Worm (Caenorhabditis elegans) whole organism, mixed stage, embryonic: ENCODE results near the gene unc-3.

Experiments used
- M03D4.4 ChIP-seq: sonication (generic microtip); optimal IDR thresholded peaks from 2 replicates; lab custom pipeline; 2017; ENCODE audit warnings: mild to moderate bottlenecking, missing genetic modification characterization, missing compliant biosample characterization
- bed-3 ChIP-seq: fragments of 200-800 bp; sonication (Bioruptor generic); optimal IDR thresholded peaks from 3 replicates; lab custom pipeline; 2018; ENCODE audit warnings: mild to moderate bottlenecking, missing genetic modification characterization, moderate library complexity, missing compliant biosample characterization
- blmp-1 ChIP-seq: fragments of 150-350 bp; optimal IDR thresholded peaks from 2 replicates; lab custom pipeline; 2014; ENCODE audit warnings: missing biosample characterization, missing genetic modification characterization
- ceh-39 ChIP-seq: fragments of 150-350 bp; optimal IDR thresholded peaks from 2 replicates; lab custom pipeline; 2014; ENCODE audit warnings: missing biosample characterization, missing genetic modification characterization
- ceh-43 ChIP-seq: fragments of 200-800 bp; sonication (Bioruptor generic); optimal IDR thresholded peaks from 2 replicates; lab custom pipeline; 2018; ENCODE audit warnings: mild to moderate bottlenecking, missing genetic modification characterization, moderate library complexity, missing compliant biosample characterization
- ceh-83 ChIP-seq: fragments of 200-800 bp; sonication (Bioruptor generic); optimal IDR thresholded peaks from 2 replicates; lab custom pipeline; 2018; ENCODE audit warnings: mild to moderate bottlenecking, missing genetic modification characterization, missing compliant biosample characterization
- ces-1 ChIP-seq: fragments of 150-350 bp; optimal IDR thresholded peaks from 2 replicates; lab custom pipeline; 2014; ENCODE audit warnings: missing biosample characterization, missing genetic modification reagents, missing genetic modification characterization
- cnd-1 ChIP-seq: fragments of 200-800 bp; sonication (Bioruptor generic); optimal IDR thresholded peaks from 2 replicates; lab custom pipeline; 2018; ENCODE audit warnings: mild to moderate bottlenecking, missing genetic modification characterization, missing compliant biosample characterization
- drap-1 ChIP-seq: fragments of 200-800 bp; sonication (Bioruptor generic); optimal IDR thresholded peaks from 3 replicates; lab custom pipeline; 2018; ENCODE audit warnings: mild to moderate bottlenecking, missing genetic modification characterization, missing compliant biosample characterization
- elt-1 ChIP-seq: sonication (generic microtip); optimal IDR thresholded peaks from 2 replicates; lab custom pipeline; 2017; ENCODE audit warnings: missing genetic modification characterization, mild to moderate bottlenecking, missing compliant biosample characterization, antibody characterized with exemption, moderate library complexity, borderline replicate concordance; ENCODE audit not compliant: insufficient read depth
- elt-3 ChIP-seq: fragments of 150-350 bp; optimal IDR thresholded peaks from 2 replicates; lab custom pipeline; 2014; ENCODE audit warnings: missing biosample characterization, missing genetic modification characterization
- flh-1 ChIP-seq: fragments of 200-800 bp; sonication (Bioruptor generic); optimal IDR thresholded peaks from 2 replicates; lab custom pipeline; 2018; ENCODE audit warnings: mild to moderate bottlenecking, missing genetic modification characterization, moderate library complexity, missing compliant biosample characterization
- ham-2 ChIP-seq: fragments of 200-800 bp; sonication (Bioruptor generic); optimal IDR thresholded peaks from 2 replicates; lab custom pipeline; 2018; ENCODE audit warnings: mild to moderate bottlenecking, missing genetic modification characterization, missing compliant biosample characterization
- hlh-1 ChIP-seq: fragments of 150-350 bp; optimal IDR thresholded peaks from 2 replicates; lab custom pipeline; 2014; ENCODE audit warnings: missing biosample characterization, missing genetic modification reagents, missing genetic modification characterization
- lin-13 ChIP-seq: fragments of 150-350 bp; optimal IDR thresholded peaks from 2 replicates; lab custom pipeline; 2014; ENCODE audit warnings: missing biosample characterization, missing genetic modification characterization
- lin-32 ChIP-seq: fragments of 200-800 bp; sonication (Bioruptor generic); optimal IDR thresholded peaks from 2 replicates; lab custom pipeline; 2018; ENCODE audit warnings: mild to moderate bottlenecking, missing genetic modification characterization, missing compliant biosample characterization
- lsy-2 ChIP-seq: fragments of 150-350 bp; optimal IDR thresholded peaks from 2 replicates; lab custom pipeline; 2014; ENCODE audit warnings: missing biosample characterization, missing genetic modification characterization
- mab-5 ChIP-seq: fragments of 150-350 bp; optimal IDR thresholded peaks from 2 replicates; lab custom pipeline; 2014; ENCODE audit warnings: missing biosample characterization, missing genetic modification characterization
- mep-1 ChIP-seq: fragments of 150-350 bp; optimal IDR thresholded peaks from 2 replicates; lab custom pipeline; 2017; ENCODE audit warnings: missing biosample characterization, missing genetic modification reagents, missing genetic modification characterization, inconsistent platforms
- mls-2 ChIP-seq: sonication (generic microtip); optimal IDR thresholded peaks from 2 replicates; lab custom pipeline; 2016; ENCODE audit warnings: mild to moderate bottlenecking, missing genetic modification characterization, moderate library complexity, missing compliant biosample characterization
- nhr-2 ChIP-seq: fragments of 150-350 bp; optimal IDR thresholded peaks from 2 replicates; lab custom pipeline; 2014; ENCODE audit warnings: missing biosample characterization, missing genetic modification characterization
- nhr-237 ChIP-seq: fragments of 150-350 bp; optimal IDR thresholded peaks from 2 replicates; lab custom pipeline; 2014; ENCODE audit warnings: missing biosample characterization, missing genetic modification characterization
- nhr-28 ChIP-seq: fragments of 150-350 bp; optimal IDR thresholded peaks from 2 replicates; lab custom pipeline; 2014; ENCODE audit warnings: missing biosample characterization, missing genetic modification characterization
- nhr-76 ChIP-seq: sonication (generic microtip); optimal IDR thresholded peaks from 2 replicates; lab custom pipeline; 2017; ENCODE audit warnings: missing biosample characterization, missing genetic modification characterization
- pha-4 ChIP-seq: fragments of 150-350 bp; optimal IDR thresholded peaks from 2 replicates; lab custom pipeline; 2018; ENCODE audit warnings: missing biosample characterization, missing genetic modification reagents, missing genetic modification characterization
- sem-2 ChIP-seq: fragments of 200-800 bp; sonication (Bioruptor generic); optimal IDR thresholded peaks from 2 replicates; lab custom pipeline; 2018; ENCODE audit warnings: mild to moderate bottlenecking, missing genetic modification characterization, missing compliant biosample characterization
- snpc-4 ChIP-seq: fragments of 150-350 bp; optimal IDR thresholded peaks from 2 replicates; lab custom pipeline; 2014; ENCODE audit warnings: missing biosample characterization, missing genetic modification characterization
- sptf-1 ChIP-seq: sonication (generic microtip); optimal IDR thresholded peaks from 2 replicates; lab custom pipeline; 2017; ENCODE audit warnings: mild to moderate bottlenecking, missing genetic modification characterization, moderate library complexity, missing compliant biosample characterization
- tbx-8 ChIP-seq: fragments of 200-800 bp; sonication (Bioruptor generic); optimal IDR thresholded peaks from 2 replicates; lab custom pipeline; 2018; ENCODE audit warnings: mild to moderate bottlenecking, missing genetic modification characterization, moderate library complexity, missing compliant biosample characterization
- unc-120 ChIP-seq: sonication (generic microtip); optimal IDR thresholded peaks from 2 replicates; lab custom pipeline; 2017; ENCODE audit warnings: missing genetic modification characterization, missing compliant biosample characterization; ENCODE audit not compliant: poor library complexity, severe bottlenecking
- unc-39 ChIP-seq: fragments of 150-350 bp; optimal IDR thresholded peaks from 2 replicates; lab custom pipeline; 2014; ENCODE audit warnings: missing biosample characterization, missing genetic modification characterization
- unc-62 ChIP-seq: fragments of 150-350 bp; optimal IDR thresholded peaks from 2 replicates; lab custom pipeline; 2014; ENCODE audit warnings: missing biosample characterization, missing genetic modification reagents, missing genetic modification characterization
- zip-8 ChIP-seq: fragments of 150-350 bp; optimal IDR thresholded peaks from 2 replicates; lab custom pipeline; 2014; ENCODE audit warnings: missing biosample characterization, missing genetic modification characterization
- ztf-11 ChIP-seq: fragments of 150-350 bp; optimal IDR thresholded peaks from 2 replicates; lab custom pipeline; 2014; ENCODE audit warnings: missing biosample characterization, missing genetic modification characterization

The unc-3 gene

DNA sequence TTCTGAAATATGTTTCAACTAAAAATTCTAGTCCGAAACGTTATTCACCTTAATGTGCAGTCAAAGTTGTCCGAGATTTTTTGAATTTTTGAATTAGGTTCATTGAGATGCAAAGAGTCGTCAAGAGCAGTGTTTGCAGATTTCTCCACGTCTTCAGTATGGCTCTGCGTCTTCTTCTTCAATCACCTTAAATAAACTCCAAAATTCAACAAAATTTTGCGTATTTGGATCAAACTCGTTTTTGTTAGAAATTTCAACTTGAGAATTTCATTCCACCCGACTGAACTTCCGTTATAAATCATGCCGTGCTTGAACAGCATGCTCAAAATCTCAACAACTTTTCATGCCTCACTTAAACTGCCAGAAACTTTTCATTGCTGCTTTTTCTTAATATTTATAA is 38.7 kb downstream of the unc-3 start, which contains the start of gene T04C10.3:
TSS of gene T04C10.3 (plus strand) at position 301 of the 400 bp plus-strand sequence.
- no peak for TF ChIP-seq unc-120 (tag; lab: Kevin White, UChicago)
- TF ChIP-seq bed-3 (GFP tag; lab: Kevin White, UChicago), result no peak
- no peak for TF ChIP-seq nhr-237 (tag; lab: Kevin White, UChicago)
- no peak for TF ChIP-seq sptf-1 (tag; lab: Kevin White, UChicago)
- TF ChIP-seq ceh-83 (GFP tag; lab: Kevin White, UChicago), result no peak
- no peak for TF ChIP-seq ztf-11
- no peak for TF ChIP-seq elt-1 (tag; lab: Kevin White, UChicago)
- TF ChIP-seq lsy-2 (tag; lab: Kevin White, UChicago), result no peak
- TF ChIP-seq nhr-2 (tag; lab: Kevin White, UChicago), result no peak

DNA sequence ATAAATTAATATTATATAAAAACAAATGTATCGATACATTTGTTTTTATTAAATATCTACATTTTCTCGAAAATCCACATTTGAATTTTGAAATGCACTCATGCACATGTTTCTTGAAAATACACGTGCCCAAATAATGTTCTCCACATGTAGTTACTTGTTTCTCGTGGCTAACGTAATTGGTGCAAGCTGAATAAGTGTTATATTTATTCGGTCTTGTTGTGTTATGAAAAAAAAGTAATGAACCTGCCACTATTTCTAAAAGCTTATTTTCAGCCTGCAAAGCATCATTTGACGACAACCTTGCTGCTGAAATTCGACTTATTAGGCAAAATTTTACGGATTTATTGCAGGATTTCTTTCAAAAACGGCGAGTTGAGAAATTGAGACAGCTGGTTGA is 40.1 kb downstream of the unc-3 start:
- no peak for TF ChIP-seq flh-1
- TF ChIP-seq mab-5, result no peak
- TF ChIP-seq sptf-1 (tag; lab: Kevin White, UChicago), result no peak
- TF ChIP-seq unc-62 (GFP tag; lab: Kevin White, UChicago), result no peak
- TF ChIP-seq unc-120 (tag; lab: Kevin White, UChicago), result no peak
- TF ChIP-seq nhr-237 (tag; lab: Kevin White, UChicago), result peak; percentile 75
- no peak for TF ChIP-seq blmp-1 (tag; lab: Kevin White, UChicago)
- no peak for TF ChIP-seq tbx-8 (GFP tag; lab: Kevin White, UChicago)
- TF ChIP-seq nhr-2 (tag; lab: Kevin White, UChicago), result no peak
- TF ChIP-seq nhr-76 (tag; lab: Kevin White, UChicago), result no peak
- peak; percentile 33 for TF ChIP-seq hlh-1 (tag; lab: Kevin White, UChicago)
- peak; percentile 64 for TF ChIP-seq mep-1 (tag; lab: Kevin White, UChicago)
- TF ChIP-seq pha-4 (tag; lab: Kevin White, UChicago), result peak; percentile 49
- TF ChIP-seq lsy-2 (tag; lab: Kevin White, UChicago), result no peak
- TF ChIP-seq ceh-39 (tag; lab: Kevin White, UChicago), result no peak
- peak; percentile 63 for TF ChIP-seq ces-1
- no peak for TF ChIP-seq unc-39
- peak; percentile 5 for TF ChIP-seq drap-1
- TF ChIP-seq, all 35 proteins: peak for 6

DNA sequence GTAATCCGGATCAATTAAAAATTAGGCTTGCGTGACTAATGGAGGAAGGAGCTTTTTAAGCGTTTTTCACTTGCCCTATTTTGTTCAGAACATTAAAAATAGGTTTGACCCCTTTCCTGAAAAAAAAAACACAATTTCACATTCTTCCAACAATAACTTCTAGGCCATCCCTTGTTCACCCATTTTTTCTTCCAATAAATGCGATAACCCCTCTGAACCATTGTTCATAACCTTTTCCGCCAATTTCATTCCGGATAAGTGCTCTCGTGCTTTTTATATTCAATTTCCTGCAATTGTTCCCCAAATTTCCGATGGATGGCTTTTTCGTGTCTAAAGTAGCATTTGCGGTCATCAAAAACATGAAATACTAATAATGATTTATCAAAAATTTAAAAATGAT is 42.1 kb downstream of the unc-3 start:
- TF ChIP-seq zip-8 (tag; lab: Kevin White, UChicago) (no peak), ces-1 (peak; percentile 27), elt-1 (tag; lab: Kevin White, UChicago) (no peak), mab-5 (no peak), ceh-43 (GFP tag; lab: Kevin White, UChicago) (no peak), ztf-11 (no peak), snpc-4 (tag; lab: Kevin White, UChicago) (no peak), sptf-1 (tag; lab: Kevin White, UChicago) (peak; percentile 19), tbx-8 (GFP tag; lab: Kevin White, UChicago) (no peak)

DNA sequence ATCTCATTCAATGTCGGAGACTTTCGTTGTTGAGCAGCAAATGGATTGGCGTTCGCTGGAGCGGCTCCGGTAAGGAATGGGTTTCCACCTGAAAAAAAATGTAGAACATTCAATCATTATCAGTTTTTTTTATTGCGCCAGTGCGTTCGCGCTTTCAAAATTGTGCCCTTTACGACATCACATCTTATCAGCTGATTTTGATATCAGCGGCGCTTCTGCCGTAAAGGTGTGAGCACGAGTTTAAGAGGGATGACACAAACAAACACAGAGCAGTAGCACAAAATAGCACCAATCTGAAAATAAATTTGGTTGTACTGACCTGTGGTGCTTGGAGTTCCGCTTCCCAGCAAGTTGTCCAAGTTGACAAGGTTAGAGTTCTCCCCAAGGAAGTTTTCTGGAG is 43.4 kb downstream of the unc-3 start:
- no peak for TF ChIP-seq ceh-39 (tag; lab: Kevin White, UChicago)
- no peak for TF ChIP-seq unc-120 (tag; lab: Kevin White, UChicago)
- TF ChIP-seq hlh-1 (tag; lab: Kevin White, UChicago), result no peak
- TF ChIP-seq unc-39, result no peak

DNA sequence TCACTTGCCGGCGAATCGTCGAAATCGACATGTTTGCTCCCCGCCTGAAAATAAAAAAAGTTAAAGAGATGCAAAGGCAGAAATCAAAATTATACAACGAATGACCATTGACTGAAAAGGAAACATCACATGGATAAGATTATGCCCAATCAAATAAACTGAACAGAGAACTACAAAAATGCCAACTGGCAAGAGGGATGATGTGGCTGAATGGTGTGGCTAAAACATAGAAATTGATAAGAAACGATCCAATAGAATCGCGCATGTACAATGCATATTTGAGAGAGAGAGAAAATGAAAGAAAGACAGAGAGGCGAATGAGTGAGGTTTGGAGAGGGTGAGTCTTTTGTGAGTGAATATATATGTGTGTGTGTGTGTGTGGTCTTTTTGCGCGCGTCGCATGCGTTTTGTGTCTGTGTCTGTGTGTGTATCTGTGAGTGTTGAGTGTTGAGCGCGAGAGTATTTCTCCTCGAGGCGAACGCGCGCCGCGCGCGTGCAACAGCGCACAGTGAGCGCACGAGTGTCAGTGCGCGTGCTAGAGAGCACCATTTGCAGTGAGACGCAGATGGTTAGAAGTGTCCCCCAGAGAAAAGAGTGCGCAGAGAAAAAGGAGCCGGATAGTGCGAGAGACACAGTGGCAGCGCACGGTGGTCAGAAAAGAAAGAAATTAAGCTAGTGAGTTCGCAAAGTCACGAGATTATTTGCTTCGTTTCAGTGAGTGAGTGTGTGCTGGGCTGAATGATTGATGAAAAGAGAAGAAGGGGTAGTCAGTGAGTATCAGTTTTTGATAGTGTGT is 45.3 kb downstream of the unc-3 start, which contains the start of gene epn-1:
TSS of gene epn-1 (minus strand) at position 51 of the 796 bp plus-strand sequence.
- TF ChIP-seq ceh-83 (GFP tag; lab: Kevin White, UChicago), result no peak
- peak; percentile 71 for TF ChIP-seq cnd-1 (tag; lab: Kevin White, UChicago)
- TF ChIP-seq M03D4.4 (tag; lab: Kevin White, UChicago), result peak; percentile 83
- TF ChIP-seq sptf-1 (tag; lab: Kevin White, UChicago), result peak; percentile 89
- no peak for TF ChIP-seq tbx-8 (GFP tag; lab: Kevin White, UChicago)
- TF ChIP-seq zip-8 (tag; lab: Kevin White, UChicago), result no peak
- no peak for TF ChIP-seq nhr-76 (tag; lab: Kevin White, UChicago)
- peak; percentile 63 for TF ChIP-seq lin-13 (tag; lab: Kevin White, UChicago)
- no peak for TF ChIP-seq nhr-28 (tag; lab: Kevin White, UChicago)
- peak; percentile 62 for TF ChIP-seq unc-120 (tag; lab: Kevin White, UChicago)
- TF ChIP-seq blmp-1 (tag; lab: Kevin White, UChicago), result no peak
- peak; percentile 31 for TF ChIP-seq elt-1 (tag; lab: Kevin White, UChicago)
- TF ChIP-seq lsy-2 (tag; lab: Kevin White, UChicago), result peak; percentile 26
- TF ChIP-seq snpc-4 (tag; lab: Kevin White, UChicago), result no peak
- no peak for TF ChIP-seq flh-1
- TF ChIP-seq nhr-237 (tag; lab: Kevin White, UChicago), result peak; percentile 81
- TF ChIP-seq ceh-39 (tag; lab: Kevin White, UChicago), result peak; percentile 90
- TF ChIP-seq unc-62 (GFP tag; lab: Kevin White, UChicago), result peak; percentile 93
- TF ChIP-seq pha-4 (tag; lab: Kevin White, UChicago), result peak; percentile 88
- TF ChIP-seq bed-3 (GFP tag; lab: Kevin White, UChicago), result peak; percentile 20
- peak; percentile 81 for TF ChIP-seq ces-1
- peak; percentile 85 for TF ChIP-seq hlh-1 (tag; lab: Kevin White, UChicago)
- TF ChIP-seq ztf-11, result peak; percentile 87
- no peak for TF ChIP-seq unc-39
- peak; percentile 52 for TF ChIP-seq nhr-2 (tag; lab: Kevin White, UChicago)
- TF ChIP-seq ceh-43 (GFP tag; lab: Kevin White, UChicago), result peak; percentile 63
- peak; percentile 22 for TF ChIP-seq elt-3
- TF ChIP-seq lin-32 (GFP tag; lab: Kevin White, UChicago), result no peak
- TF ChIP-seq sem-2, result no peak
- TF ChIP-seq drap-1, result peak; percentile 81
- peak; percentile 91 for TF ChIP-seq ham-2 (GFP tag; lab: Kevin White, UChicago)
- peak; percentile 83 for TF ChIP-seq mls-2 (tag; lab: Kevin White, UChicago)
